Worm (Caenorhabditis elegans) whole organism, L4/young adult: Measurements from ENCODE around the gene add-2.

ENCODE experiments used
- W03F9.2 ChIP-seq: fragments of 150-350 bp; optimal IDR thresholded peaks from 2 replicates; lab custom pipeline; 2014; ENCODE audit warnings: missing biosample characterization, missing genetic modification characterization
- dao-5 ChIP-seq: sonication (generic microtip); optimal IDR thresholded peaks from 2 replicates; lab custom pipeline; 2016; ENCODE audit warnings: missing genotype, missing genetic modification characterization, moderate library complexity, missing compliant biosample characterization
- him-1 ChIP-seq: sonication (generic microtip); optimal IDR thresholded peaks from 2 replicates; lab custom pipeline; 2016; ENCODE audit warnings: missing genotype, missing genetic modification reagents, missing genetic modification characterization, missing compliant biosample characterization

DNA sequence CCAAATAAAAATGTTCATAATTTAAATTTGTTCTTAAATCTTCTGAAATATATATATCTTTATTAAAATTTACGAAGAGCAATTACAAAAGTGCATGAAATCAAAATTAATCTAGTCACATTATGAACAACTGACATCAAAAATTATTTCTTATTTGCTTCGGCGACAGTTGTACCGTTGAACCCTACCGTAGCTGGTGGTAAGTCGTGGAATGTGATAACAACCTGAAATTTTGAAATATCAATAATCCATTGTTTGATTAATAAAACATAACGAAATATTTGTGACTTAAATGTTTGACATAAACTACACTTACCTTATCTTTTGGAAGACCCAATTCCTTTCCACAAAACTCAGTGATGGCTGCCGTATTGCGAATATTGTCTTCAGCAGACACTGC lies 36.5 kb downstream of the add-2 start:
- TF ChIP-seq dao-5 (no peak), him-1 (tag; lab: Kevin White, UChicago) (no peak), W03F9.2 (tag; lab: Kevin White, UChicago) (no peak)
